Worm (Caenorhabditis elegans): ENCODE data around the gene osta-2.
A peak's percentile ranks its signal among the peaks of the same experiment; 100 is the strongest.

Gene osta-2

DNA sequence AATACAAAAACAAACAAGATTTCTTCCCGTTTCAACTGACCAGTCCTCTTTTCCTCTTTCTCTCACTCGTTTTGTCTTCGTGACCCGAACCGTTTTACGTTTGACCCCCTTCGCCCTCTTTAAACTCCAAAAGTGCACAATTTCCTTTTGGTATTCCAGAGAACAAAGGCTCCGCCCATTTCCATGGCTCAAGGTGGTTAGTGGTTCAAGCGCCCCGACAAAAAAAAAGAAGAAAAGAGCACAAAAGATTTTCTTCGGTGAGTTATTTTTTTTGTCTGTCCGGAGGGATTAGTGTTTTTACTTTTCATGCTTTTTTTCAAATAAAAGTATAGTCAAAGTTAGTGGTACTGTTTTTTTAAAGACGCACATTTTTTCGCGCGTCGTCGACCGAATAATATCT is at the start of gene osta-2:
osta-2 (plus strand) TSS at position 160 of the 400 bp plus-strand sequence.
- TF ChIP-seq lin-14 (GFP tag; optimal IDR thresholded peaks at IDR 0.05) (peak; percentile 27), blmp-1 (tag; optimal IDR thresholded peaks at IDR 0.05) (peak; percentile 12), isw-1 (GFP tag; IDR thresholded peaks at IDR 0.05) (no peak)

DNA sequence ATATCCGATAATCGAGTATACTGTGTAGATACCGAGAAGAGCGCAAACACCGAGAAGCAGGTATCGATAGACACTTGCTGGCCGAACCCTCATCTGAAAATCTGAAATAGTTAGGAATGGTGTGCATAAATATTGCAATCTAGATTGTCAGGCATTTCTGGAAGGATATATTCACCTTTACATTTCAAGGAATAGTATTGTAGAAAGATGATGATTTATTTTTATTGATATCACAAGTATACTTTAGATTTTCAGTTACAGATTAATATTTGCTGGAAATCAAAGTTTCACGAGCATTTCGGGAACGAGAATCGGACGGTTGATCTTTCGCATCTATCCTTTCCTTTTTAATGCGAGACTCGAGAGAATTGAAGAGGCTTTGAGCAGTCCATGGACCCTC is 47.8 kb upstream of the osta-2 start, which contains the start of gene fut-3:
fut-3 (minus strand) TSS at position 101 of the 400 bp plus-strand sequence.
- no peak for TF ChIP-seq efl-1 (optimal IDR thresholded peaks at IDR 0.05)
- TF ChIP-seq efl-1 (GFP tag; optimal IDR thresholded peaks at IDR 0.05 in 1 of 2): peak in 1 of 2 experiments; percentile 39
- TF ChIP-seq unc-30 (tag; optimal IDR thresholded peaks at IDR 0.05): no peak
- TF ChIP-seq tbx-2 (tag; optimal IDR thresholded peaks at IDR 0.05): no peak
- no peak for TF ChIP-seq sox-4 (tag; optimal IDR thresholded peaks at IDR 0.05)
- no peak for TF ChIP-seq pag-3 (tag; optimal IDR thresholded peaks at IDR 0.05; ENCODE audit: borderline replicate concordance, insufficient read depth)
- TF ChIP-seq pqm-1 (tag; optimal IDR thresholded peaks at IDR 0.05): no peak

DNA sequence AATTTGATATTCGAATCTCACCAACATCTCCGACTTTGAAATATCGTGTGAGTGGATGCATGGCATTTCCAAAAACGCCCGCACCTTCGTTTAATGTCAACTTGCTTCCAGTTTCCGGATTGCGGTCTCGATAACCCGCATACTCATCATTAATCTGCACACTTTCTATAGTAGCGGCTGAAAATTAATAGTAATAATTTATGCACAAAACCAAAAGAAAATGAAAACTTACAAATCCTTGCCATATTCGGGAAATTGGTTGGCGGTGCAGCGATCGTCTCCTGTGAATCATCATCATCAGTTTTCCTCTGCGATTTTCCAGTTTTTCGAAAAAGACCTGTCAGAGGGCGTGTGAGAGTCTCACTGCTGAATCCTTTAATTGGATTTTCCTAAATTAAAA is 47.3 kb upstream of the osta-2 start:
- no peak for TF ChIP-seq grh-1 (GFP tag; IDR thresholded peaks at IDR 0.05)
- no peak for TF ChIP-seq dpl-1 (GFP tag; optimal IDR thresholded peaks at IDR 0.05)
- peak; percentile 27; the same call in 1 of the 2 replicates for TF ChIP-seq mab-9 (GFP tag; IDR thresholded peaks at IDR 0.05)
- TF ChIP-seq ceh-82 (tag; optimal IDR thresholded peaks at IDR 0.05): no peak
- no peak for TF ChIP-seq nhr-90 (tag; optimal IDR thresholded peaks at IDR 0.05; ENCODE audit: poor library complexity)

DNA sequence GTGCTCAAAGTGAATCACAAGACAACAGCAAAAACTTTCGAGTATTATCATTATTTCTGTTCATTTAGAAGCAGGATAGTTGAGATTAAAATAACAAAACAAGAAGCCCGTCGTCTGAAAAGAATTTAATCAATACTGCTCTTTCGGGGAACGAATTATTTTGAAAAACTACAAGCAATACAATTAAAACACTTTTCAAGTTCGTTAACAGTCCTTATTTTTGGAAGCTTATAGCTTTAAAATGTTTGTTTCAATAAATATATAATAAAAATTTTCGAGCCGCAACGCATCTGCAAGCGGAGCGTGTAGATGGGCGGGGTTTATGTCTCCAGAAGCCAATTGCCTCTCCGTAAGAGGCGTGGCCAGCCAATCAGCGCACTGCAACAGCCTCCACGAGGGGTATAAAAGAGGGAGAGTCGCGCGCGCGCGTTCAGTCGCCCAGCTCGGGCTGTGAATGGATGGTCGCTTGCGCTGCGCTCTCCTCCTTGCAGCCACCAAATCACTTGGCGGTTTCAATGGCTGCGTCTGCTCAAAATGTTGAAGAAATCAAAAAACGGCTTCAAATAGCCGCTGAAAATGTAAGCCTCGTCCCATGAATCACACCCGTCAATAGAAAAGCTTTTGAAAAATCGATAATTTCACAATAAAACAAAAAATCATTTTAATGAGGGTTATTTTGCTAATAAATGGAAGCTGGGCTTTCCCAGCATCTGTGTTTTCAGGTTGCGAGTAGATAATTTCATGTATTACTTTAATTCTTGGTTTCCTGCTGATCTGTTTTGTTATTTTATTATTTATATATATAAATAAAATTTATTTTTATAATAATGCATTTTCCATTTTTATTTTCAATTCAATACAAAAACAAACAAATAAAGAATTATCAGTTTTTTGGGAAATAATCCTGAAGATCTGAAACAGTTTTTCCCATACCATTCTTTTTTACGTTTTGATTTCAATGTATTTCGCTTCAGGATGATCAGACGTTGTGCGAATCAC is 46.5 kb upstream of the osta-2 start, which contains the start of the genes ift-43 and mdt-26:
ift-43 (minus strand) TSS at position 51 of the 999 bp plus-strand sequence.
mdt-26 (plus strand) TSS at position 446 of the 999 bp plus-strand sequence.
- TF ChIP-seq mef-2 (tag; optimal IDR thresholded peaks at IDR 0.05) (no peak), ceh-8 (GFP tag; optimal IDR thresholded peaks at IDR 0.05) (peak; percentile 58), nhr-28 (tag; optimal IDR thresholded peaks at IDR 0.05) (no peak), nhr-20 (tag; optimal IDR thresholded peaks at IDR 0.05) (peak; percentile 90), nhr-71 (tag; optimal IDR thresholded peaks at IDR 0.05) (peak; percentile 93), C04F5.9 (tag; optimal IDR thresholded peaks at IDR 0.05) (peak; percentile 56), efl-1 (optimal IDR thresholded peaks at IDR 0.05) (peak; percentile 68 to 74), efl-1 (GFP tag; optimal IDR thresholded peaks at IDR 0.05 in 1 of 2) (peak; percentile 64 to 96), nhr-90 (tag; optimal IDR thresholded peaks at IDR 0.05; ENCODE audit: poor library complexity) (peak; percentile 88), lin-39 (tag; optimal IDR thresholded peaks at IDR 0.05) (peak; percentile 38), sup-37 (GFP tag; optimal IDR thresholded peaks at IDR 0.05) (peak; percentile 82), C34B4.2 (tag; optimal IDR thresholded peaks at IDR 0.05) (peak; percentile 14), aly-2 (tag; optimal IDR thresholded peaks at IDR 0.05) (peak; percentile 44), hlh-17 (GFP tag; optimal IDR thresholded peaks at IDR 0.05; ENCODE audit: borderline replicate concordance) (peak; percentile 54), zag-1 (tag; optimal IDR thresholded peaks at IDR 0.05) (no peak), nhr-12 (tag; optimal IDR thresholded peaks at IDR 0.05) (no peak), fkh-10 (GFP tag; optimal IDR thresholded peaks at IDR 0.05) (peak; percentile 76), skn-1 (tag; optimal IDR thresholded peaks at IDR 0.05) (peak; percentile 84), blmp-1 (tag; optimal IDR thresholded peaks at IDR 0.05) (peak; percentile 44), xbp-1 (tag; optimal IDR thresholded peaks at IDR 0.05) (peak; percentile 96), nhr-47 (tag; optimal IDR thresholded peaks at IDR 0.05) (peak; percentile 94), unc-98 (GFP tag; IDR thresholded peaks at IDR 0.05) (no peak), egl-27 (tag; optimal IDR thresholded peaks at IDR 0.05) (no peak), mab-9 (GFP tag; IDR thresholded peaks at IDR 0.05) (peak; percentile 80), C16A3.4 (tag; optimal IDR thresholded peaks at IDR 0.05) (peak; percentile 76), fkh-8 (tag; optimal IDR thresholded peaks at IDR 0.05) (peak; percentile 90), grh-1 (GFP tag; IDR thresholded peaks at IDR 0.05) (peak; percentile 66), hpl-2 (GFP tag; optimal IDR thresholded peaks at IDR 0.05) (peak; percentile 49), ceh-82 (tag; optimal IDR thresholded peaks at IDR 0.05) (peak; percentile 17 to 89 (median 77)), ets-5 (GFP tag; IDR thresholded peaks at IDR 0.05) (no peak), unc-30 (tag; optimal IDR thresholded peaks at IDR 0.05) (no peak), ztf-11 (tag; optimal IDR thresholded peaks at IDR 0.05) (peak in 1 of 2 experiments; percentile 82), lin-35 (GFP tag; optimal IDR thresholded peaks at IDR 0.05) (peak; percentile 77 to 79), F16B12.6 (tag; optimal IDR thresholded peaks at IDR 0.05) (peak; percentile 48), rnt-1 (tag; optimal IDR thresholded peaks at IDR 0.05) (peak; percentile 78), sox-4 (tag; optimal IDR thresholded peaks at IDR 0.05) (peak; percentile 77)
